Fruit fly (Drosophila melanogaster) whole organism, embryonic: ENCODE measurements around the gene Sld5.

Experiments
- Aef1 ChIP-seq: fragments of 200-800 bp; sonication (Bioruptor generic); IDR thresholded peaks from 3 replicates; pipeline ENCODE4 v1.3.6; 2022; ENCODE audit warnings: missing biosample characterization, missing genetic modification characterization
- Awh ChIP-seq: fragments of 200-800 bp; sonication (Bioruptor generic); IDR thresholded peaks from 2 replicates; pipeline ENCODE4, ENCODE4 v1.3.6; 2022; ENCODE audit warnings: missing biosample characterization, missing genetic modification characterization
- C15 ChIP-seq: fragments of 200-800 bp; sonication (Bioruptor generic); IDR thresholded peaks from 3 replicates; pipeline ENCODE4 v1.3.6; 2022; ENCODE audit warnings: missing biosample characterization, missing genetic modification characterization
- CG10147 ChIP-seq: fragments of 200-800 bp; sonication (Bioruptor generic); optimal IDR thresholded peaks from 2 replicates; lab custom pipeline; 2019; ENCODE audit warnings: missing biosample characterization, mild to moderate bottlenecking, missing genetic modification characterization, moderate library complexity
- CG10565 ChIP-seq: fragments of 200-800 bp; sonication (Bioruptor generic); optimal IDR thresholded peaks from 3 replicates; lab custom pipeline; 2016; ENCODE audit warnings: missing biosample characterization, mild to moderate bottlenecking, missing genetic modification characterization
- CG11456 ChIP-seq: fragments of 200-800 bp; sonication (Bioruptor generic); IDR thresholded peaks from 3 replicates; pipeline ENCODE4 v1.3.6; 2022; ENCODE audit warnings: missing biosample characterization, missing genetic modification characterization
- CG11504 ChIP-seq: fragments of 200-800 bp; sonication (Bioruptor generic); optimal IDR thresholded peaks from 3 replicates; lab custom pipeline; 2019; ENCODE audit warnings: missing biosample characterization, mild to moderate bottlenecking, missing genetic modification characterization, moderate library complexity
- CG13123 ChIP-seq: fragments of 200-800 bp; sonication (Bioruptor generic); optimal IDR thresholded peaks from 2 replicates; lab custom pipeline; 2016; ENCODE audit warnings: missing biosample characterization, missing genetic modification characterization
- CG13287 ChIP-seq: fragments of 200-800 bp; sonication (Bioruptor generic); IDR thresholded peaks from 2 replicates; pipeline ENCODE4 v1.3.6; 2022; ENCODE audit warnings: missing biosample characterization, missing genetic modification characterization; ENCODE audit not compliant: partially characterized antibody
- CG13424 ChIP-seq: fragments of 200-800 bp; sonication (Bioruptor generic); optimal IDR thresholded peaks from 2 replicates; lab custom pipeline; 2019; ENCODE audit warnings: missing biosample characterization, mild to moderate bottlenecking, missing genetic modification characterization, moderate library complexity
- CG16779 ChIP-seq: fragments of 200-800 bp; sonication (Bioruptor generic); IDR thresholded peaks from 2 replicates; pipeline ENCODE4 v1.3.6; 2022; ENCODE audit warnings: missing biosample characterization, missing genetic modification characterization
- CG17186 ChIP-seq: fragments of 200-800 bp; sonication (Bioruptor generic); optimal IDR thresholded peaks from 3 replicates; lab custom pipeline; 2017; ENCODE audit warnings: missing biosample characterization, missing genetic modification reagents, missing genetic modification characterization
- CG1832 ChIP-seq: fragments of 200-800 bp; sonication (Bioruptor generic); optimal IDR thresholded peaks from 2 replicates; lab custom pipeline; 2017; ENCODE audit warnings: missing biosample characterization, mild to moderate bottlenecking, missing genetic modification characterization, inconsistent platforms
- CG2120 ChIP-seq: fragments of 200-800 bp; sonication (Bioruptor generic); optimal IDR thresholded peaks from 3 replicates; lab custom pipeline; 2016; ENCODE audit warnings: missing biosample characterization, missing genetic modification characterization
- CG2202 ChIP-seq: fragments of 200-800 bp; sonication (Bioruptor generic); optimal IDR thresholded peaks from 2 replicates; lab custom pipeline; 2018; ENCODE audit warnings: missing biosample characterization, mild to moderate bottlenecking, missing genetic modification characterization
- CG2712 ChIP-seq: fragments of 200-800 bp; optimal IDR thresholded peaks from 3 replicates; lab custom pipeline; 2019; ENCODE audit warnings: missing biosample characterization, mild to moderate bottlenecking, missing genetic modification characterization, moderate library complexity
- CG31365 ChIP-seq: fragments of 200-800 bp; sonication (Bioruptor generic); optimal IDR thresholded peaks from 2 replicates; lab custom pipeline; 2018; ENCODE audit warnings: missing biosample characterization, mild to moderate bottlenecking, missing genetic modification characterization
- CG34422 ChIP-seq: fragments of 200-800 bp; sonication (Bioruptor generic); IDR thresholded peaks from 3 replicates; pipeline ENCODE4 v1.3.6; 2022; ENCODE audit warnings: missing biosample characterization, missing genetic modification characterization
- CG4360 ChIP-seq: fragments of 200-800 bp; sonication (Bioruptor generic); IDR thresholded peaks from 2 replicates; pipeline ENCODE4 v1.3.6; 2022; ENCODE audit warnings: missing biosample characterization, missing genetic modification characterization
- CG4617 ChIP-seq: fragments of 200-800 bp; sonication (Bioruptor generic); optimal IDR thresholded peaks from 3 replicates; lab custom pipeline; 2016; ENCODE audit warnings: missing biosample characterization, missing genetic modification characterization, borderline replicate concordance
- CG4854 ChIP-seq: fragments of 200-800 bp; sonication (Bioruptor generic); optimal IDR thresholded peaks from 2 replicates; lab custom pipeline; 2016; ENCODE audit warnings: missing biosample characterization, missing genetic modification characterization, inconsistent platforms
- CG6791 ChIP-seq: fragments of 200-800 bp; sonication (Bioruptor generic); IDR thresholded peaks from 3 replicates; pipeline ENCODE4 v1.3.6; 2022; ENCODE audit warnings: missing biosample characterization, missing genetic modification characterization; ENCODE audit not compliant: partially characterized antibody
- D ChIP-seq, 2 experiments: fragments of 200-800 bp in 1 of 2; fragments of >200 bp in 1 of 2; sonication (Bioruptor generic) in 1 of 2; optimal IDR thresholded peaks; 2 replicates in 1 of 2; 3 replicates in 1 of 2; lab custom pipeline; 2017; ENCODE audit warnings: mild to moderate bottlenecking in 1 of 2, missing biosample characterization in 1 of 2, missing genetic modification characterization in 1 of 2, missing genetic modification reagents in 1 of 2
- Dfd ChIP-seq, 2 experiments: fragments of >200 bp; optimal IDR thresholded peaks; 2 replicates each; lab custom pipeline; 2017; ENCODE audit warnings: missing biosample characterization in 2 of 2, missing genetic modification characterization in 2 of 2
- Dip2 ChIP-seq: fragments of 200-800 bp; sonication (Bioruptor generic); IDR thresholded peaks from 2 replicates; pipeline ENCODE4 v1.3.6; 2022; ENCODE audit warnings: missing biosample characterization, missing genetic modification characterization
- Gsc ChIP-seq: fragments of 200-800 bp; sonication (Bioruptor generic); IDR thresholded peaks from 2 replicates; pipeline ENCODE4 v1.3.6; 2022; ENCODE audit warnings: missing biosample characterization, missing genetic modification characterization
- HLH54F ChIP-seq: fragments of 200-800 bp; sonication (Bioruptor generic); optimal IDR thresholded peaks from 3 replicates; lab custom pipeline; 2016; ENCODE audit warnings: missing biosample characterization, missing genetic modification characterization
- Hey ChIP-seq: fragments of 200-800 bp; sonication (Bioruptor generic); optimal IDR thresholded peaks from 3 replicates; lab custom pipeline; 2018; ENCODE audit warnings: missing biosample characterization, mild to moderate bottlenecking, missing genetic modification characterization
- Max ChIP-seq: fragments of 200-800 bp; sonication (Bioruptor generic); optimal IDR thresholded peaks from 2 replicates; lab custom pipeline; 2016; ENCODE audit warnings: missing biosample characterization, mild to moderate bottlenecking, missing genetic modification characterization
- Mrtf ChIP-seq: fragments of 200-800 bp; sonication (Bioruptor generic); IDR thresholded peaks from 3 replicates; pipeline ENCODE4 v1.3.6; 2022; ENCODE audit warnings: missing biosample characterization, missing genetic modification characterization
- Sox100B ChIP-seq: fragments of 200-800 bp; sonication (Bioruptor generic); optimal IDR thresholded peaks from 3 replicates; lab custom pipeline; 2018; ENCODE audit warnings: missing biosample characterization, mild to moderate bottlenecking, missing genetic modification characterization
- Usf ChIP-seq: fragments of 200-800 bp; sonication (Bioruptor generic); optimal IDR thresholded peaks from 2 replicates; lab custom pipeline; 2017; ENCODE audit warnings: missing genotype, missing biosample characterization, missing genetic modification characterization
- Xrp1 ChIP-seq: fragments of 200-800 bp; sonication (Bioruptor generic); IDR thresholded peaks from 2 replicates; pipeline ENCODE4 v1.3.6; 2022; ENCODE audit warnings: missing biosample characterization, missing genetic modification characterization
- ash1 ChIP-seq: fragments of 200-800 bp; sonication (Bioruptor generic); optimal IDR thresholded peaks from 2 replicates; lab custom pipeline; 2018; ENCODE audit warnings: missing biosample characterization, mild to moderate bottlenecking, missing genetic modification characterization
- cad ChIP-seq: fragments of >200 bp; optimal IDR thresholded peaks from 2 replicates; lab custom pipeline; 2017; ENCODE audit warnings: missing biosample characterization, missing genetic modification characterization
- danr ChIP-seq: fragments of 200-800 bp; sonication (Bioruptor generic); IDR thresholded peaks from 2 replicates; pipeline ENCODE4 v1.3.6; 2022; ENCODE audit warnings: missing biosample characterization, missing genetic modification characterization
- ems ChIP-seq: fragments of 200-800 bp; sonication (Bioruptor generic); optimal IDR thresholded peaks from 3 replicates; lab custom pipeline; 2016; ENCODE audit warnings: missing biosample characterization, missing genetic modification characterization
- esg ChIP-seq: fragments of 200-800 bp; sonication (Bioruptor generic); conservative IDR thresholded peaks from 2 replicates; pipeline ENCODE4 v1.3.6; 2022; ENCODE audit warnings: missing biosample characterization, missing genetic modification characterization
- jumu ChIP-seq: fragments of 200-800 bp; sonication (Bioruptor generic); optimal IDR thresholded peaks from 3 replicates; lab custom pipeline; 2016; ENCODE audit warnings: missing biosample characterization, missing genetic modification characterization
- kay ChIP-seq: fragments of 200-800 bp; sonication (Bioruptor generic); optimal IDR thresholded peaks from 2 replicates; lab custom pipeline; 2016; ENCODE audit warnings: missing biosample characterization, missing genetic modification characterization
- kni ChIP-seq: fragments of 200-800 bp; sonication (Bioruptor generic); optimal IDR thresholded peaks from 3 replicates; lab custom pipeline; 2017; ENCODE audit warnings: mild to moderate bottlenecking, missing biosample characterization, missing genetic modification reagents, missing genetic modification characterization
- p53 ChIP-seq: fragments of 200-800 bp; sonication (Bioruptor generic); optimal IDR thresholded peaks from 2 replicates; lab custom pipeline; 2016; ENCODE audit warnings: missing biosample characterization, missing genetic modification characterization
- pum ChIP-seq: fragments of 200-800 bp; sonication (Bioruptor generic); optimal IDR thresholded peaks from 2 replicates; lab custom pipeline; 2016; ENCODE audit warnings: missing biosample characterization, missing genetic modification characterization
- run ChIP-seq: fragments of 200-800 bp; sonication (Bioruptor generic); optimal IDR thresholded peaks from 3 replicates; lab custom pipeline; 2018; ENCODE audit warnings: missing biosample characterization, mild to moderate bottlenecking, missing genetic modification characterization
- salm ChIP-seq: fragments of 200-800 bp; sonication (Bioruptor generic); optimal IDR thresholded peaks from 2 replicates; lab custom pipeline; 2018; ENCODE audit warnings: missing biosample characterization, mild to moderate bottlenecking, missing genetic modification characterization
- sqz ChIP-seq: fragments of 200-800 bp; sonication (Bioruptor generic); optimal IDR thresholded peaks from 3 replicates; lab custom pipeline; 2018; ENCODE audit warnings: missing biosample characterization, mild to moderate bottlenecking, missing genetic modification characterization
- usp ChIP-seq: fragments of >200 bp; optimal IDR thresholded peaks from 2 replicates; lab custom pipeline; 2017; ENCODE audit warnings: missing biosample characterization, missing genetic modification characterization
- vnd ChIP-seq: fragments of 200-800 bp; sonication (Bioruptor generic); IDR thresholded peaks from 3 replicates; pipeline ENCODE4 v1.3.6; 2022; ENCODE audit warnings: missing biosample characterization, missing genetic modification characterization; ENCODE audit not compliant: partially characterized antibody

Sld5 gene

DNA sequence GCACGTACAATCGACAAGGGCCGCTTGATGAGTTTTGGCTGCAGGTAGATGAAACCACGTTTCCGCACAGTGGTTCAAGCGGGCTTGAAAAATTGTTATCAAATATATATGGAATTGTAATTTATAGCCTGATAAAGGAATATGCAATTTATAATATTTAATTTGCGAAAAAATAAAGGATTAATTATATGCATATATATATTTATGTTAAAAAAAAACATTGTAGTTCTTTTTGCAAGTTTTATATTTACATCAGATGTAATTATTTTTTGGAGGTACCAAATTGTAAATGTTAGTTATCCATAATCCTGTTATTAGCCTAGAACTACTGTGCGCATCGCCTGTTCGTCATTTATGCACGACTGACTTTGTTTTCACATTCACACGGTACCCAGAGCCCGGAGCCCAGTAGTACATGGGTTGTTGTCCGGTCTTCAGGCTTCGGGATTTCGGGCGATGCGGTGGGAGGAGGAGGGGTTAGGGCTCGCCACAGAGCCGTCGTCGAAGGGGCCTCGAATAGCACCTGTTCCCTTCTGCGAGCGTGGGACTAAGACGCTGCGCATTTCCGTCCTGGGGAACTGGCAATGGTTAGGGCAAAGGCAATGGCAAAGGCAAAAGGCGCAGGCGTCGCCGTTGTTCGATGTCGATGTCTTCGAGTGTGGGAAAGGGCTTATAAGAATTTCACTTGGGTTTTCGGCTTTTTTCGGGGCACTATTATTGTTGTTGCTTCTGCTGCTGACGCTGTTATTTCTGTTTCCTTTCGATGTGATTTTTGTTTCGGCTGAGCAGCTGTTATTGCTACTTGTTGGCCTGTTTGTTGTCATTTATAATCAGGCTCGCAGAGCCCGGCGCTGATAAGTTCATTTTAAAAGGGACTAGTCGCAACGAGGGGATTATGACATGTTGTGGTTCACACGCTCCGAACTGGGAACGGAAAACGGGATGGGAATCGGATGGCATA, 38.3 kb downstream of the Sld5 start (continued):
- no peak for TF ChIP-seq vnd (GFP tag; lab: Robert Waterston, UW)
- peak; percentile 92 for TF ChIP-seq Xrp1 (GFP tag; lab: Robert Waterston, UW)
- TF ChIP-seq Awh (GFP tag; lab: Robert Waterston, UW) = peak; percentile 50
- peak; percentile 37; the same call in 1 of the 2 replicates for TF ChIP-seq danr
- TF ChIP-seq sqz = peak; percentile 86
- TF ChIP-seq jumu (GFP tag; lab: Kevin White, UChicago) = peak; percentile 12
- TF ChIP-seq Max = peak; percentile 41
- TF ChIP-seq CG1832 (GFP tag; lab: Kevin White, UChicago) = no peak
- peak; percentile 80 for TF ChIP-seq CG11504 (tag; lab: Kevin White, UChicago)
- no peak for TF ChIP-seq ems (GFP tag; lab: Kevin White, UChicago)
- TF ChIP-seq CG2202 (tag; lab: Kevin White, UChicago) = peak; percentile 86
- no peak for TF ChIP-seq cad (GFP tag; lab: Kevin White, UChicago)
- peak; percentile 58 for TF ChIP-seq esg (GFP tag; lab: Robert Waterston, UW)
- no peak for TF ChIP-seq Hey (tag; lab: Kevin White, UChicago)
- no peak for TF ChIP-seq pum (GFP tag; lab: Kevin White, UChicago)
- TF ChIP-seq CG31365 (tag; lab: Kevin White, UChicago) = no peak
- TF ChIP-seq CG4360 (GFP tag; lab: Robert Waterston, UW) = peak; percentile 87
- TF ChIP-seq Usf = peak; percentile 83
- 0 out of 2 replicates have a peak, but pooled peaks have one; percentile 7 for TF ChIP-seq CG16779
- TF ChIP-seq CG10565 (GFP tag; lab: Kevin White, UChicago) = peak; percentile 22
- no peak for TF ChIP-seq p53
- peak; percentile 4 for TF ChIP-seq D (optimal IDR thresholded peaks at IDR 0.05; lab: Kevin White, UChicago)
- TF ChIP-seq D (GFP tag; optimal IDR thresholded peaks at IDR 0.05; lab: Kevin White, UChicago) = peak; percentile 92
- peak; percentile 65 for TF ChIP-seq kni (GFP tag; lab: Kevin White, UChicago)
- peak; percentile 62 for TF ChIP-seq CG4617 (GFP tag; lab: Kevin White, UChicago)
- no peak for TF ChIP-seq Dip2 (GFP tag; lab: Robert Waterston, UW)
- no peak for TF ChIP-seq CG4854 (GFP tag; lab: Kevin White, UChicago)
- TF ChIP-seq ash1 (GFP tag; lab: Kevin White, UChicago) = no peak
- TF ChIP-seq Gsc (GFP tag; lab: Robert Waterston, UW) = no peak; the same call in 1 of the 2 replicates
- TF ChIP-seq CG13424 (tag; lab: Kevin White, UChicago) = peak; percentile 90
- peak; percentile 43 for TF ChIP-seq run (tag; lab: Kevin White, UChicago)
- no peak for TF ChIP-seq usp
- TF ChIP-seq kay = peak; percentile 31
- 0 out of 3 replicates have a peak, but pooled peaks have one; percentile 3 for TF ChIP-seq Mrtf (GFP tag; lab: Robert Waterston, UW)
- no peak for TF ChIP-seq CG13287 (GFP tag; lab: Robert Waterston, UW)
- no peak for TF ChIP-seq CG6791 (GFP tag; lab: Robert Waterston, UW)
- TF ChIP-seq HLH54F = no peak
- TF ChIP-seq salm (tag; lab: Kevin White, UChicago) = peak; percentile 80
- no peak for TF ChIP-seq Dfd (GFP tag; optimal IDR thresholded peaks at IDR 0.05; lab: Kevin White, UChicago)
- TF ChIP-seq CG2712 (tag; lab: Kevin White, UChicago) = peak; percentile 97
- peak; percentile 92 for TF ChIP-seq Sox100B (GFP tag; lab: Kevin White, UChicago)
- no peak for TF ChIP-seq CG11456 (GFP tag; lab: Robert Waterston, UW)
- TF ChIP-seq CG10147 (GFP tag; lab: Kevin White, UChicago) = peak; percentile 30
- no peak for TF ChIP-seq CG2120 (GFP tag; lab: Kevin White, UChicago)
- peak; percentile 17 for TF ChIP-seq CG17186
- TF ChIP-seq Aef1 (GFP tag; lab: Robert Waterston, UW) = no peak
- peak; percentile 34 for TF ChIP-seq CG13123 (GFP tag; lab: Kevin White, UChicago)
- no peak for TF ChIP-seq C15 (GFP tag; lab: Robert Waterston, UW)
- TF ChIP-seq CG34422 (GFP tag; lab: Robert Waterston, UW) = peak; percentile 43; the same call in 2 of the 3 replicates
